Worm (Caenorhabditis elegans) whole organism, late embryonic: ENCODE data around the gene W10G6.1.
"Not testable (repeated sequence)": the region's sequence is repeated elsewhere in the genome, so short reads cannot be mapped to it uniquely, and the experiment has no call there.

ENCODE experiments used
- K09A11.1 ChIP-seq: sonication (generic microtip); optimal IDR thresholded peaks from 2 replicates; lab custom pipeline; 2017; ENCODE audit warnings: antibody characterized with exemption, mild to moderate bottlenecking, missing genetic modification characterization, missing compliant biosample characterization; ENCODE audit not compliant: insufficient read depth
- T23F11.4 ChIP-seq: fragments of 200-800 bp; sonication (Bioruptor generic); optimal IDR thresholded peaks from 2 replicates; lab custom pipeline; 2018; ENCODE audit warnings: mild to moderate bottlenecking, missing genetic modification characterization, missing compliant biosample characterization
- Y22D7AL.16 ChIP-seq: sonication (generic microtip); optimal IDR thresholded peaks from 2 replicates; lab custom pipeline; 2016; ENCODE audit warnings: missing genetic modification characterization, missing compliant biosample characterization
- ceh-14 ChIP-seq: sonication (generic microtip); optimal IDR thresholded peaks from 2 replicates; lab custom pipeline; 2016; ENCODE audit warnings: missing genotype, missing genetic modification characterization, missing compliant biosample characterization
- ceh-19 ChIP-seq: fragments of 200-800 bp; sonication (Bioruptor generic); optimal IDR thresholded peaks from 2 replicates; lab custom pipeline; 2018; ENCODE audit warnings: mild to moderate bottlenecking, missing genetic modification characterization, missing compliant biosample characterization
- ceh-22 ChIP-seq: sonication (generic microtip); optimal IDR thresholded peaks from 2 replicates; lab custom pipeline; 2017; ENCODE audit warnings: missing biosample characterization, missing genetic modification characterization
- ceh-24 ChIP-seq: sonication (generic microtip); optimal IDR thresholded peaks from 2 replicates; lab custom pipeline; 2016; ENCODE audit warnings: mild to moderate bottlenecking, missing genetic modification characterization, missing compliant biosample characterization
- ceh-31 ChIP-seq: sonication (generic microtip); optimal IDR thresholded peaks from 2 replicates; lab custom pipeline; 2016; ENCODE audit warnings: missing genetic modification characterization, missing compliant biosample characterization
- ceh-6 ChIP-seq: fragments of 200-800 bp; sonication (Bioruptor generic); optimal IDR thresholded peaks from 2 replicates; lab custom pipeline; 2018; ENCODE audit warnings: mild to moderate bottlenecking, missing genetic modification characterization, missing compliant biosample characterization
- ceh-9 ChIP-seq: sonication (generic microtip); optimal IDR thresholded peaks from 2 replicates; lab custom pipeline; 2016; ENCODE audit warnings: mild to moderate bottlenecking, missing genetic modification characterization, inconsistent platforms, missing compliant biosample characterization
- che-1 ChIP-seq: sonication (generic microtip); optimal IDR thresholded peaks from 2 replicates; lab custom pipeline; 2016; ENCODE audit warnings: mild to moderate bottlenecking, missing genetic modification characterization, missing compliant biosample characterization
- dmd-4 ChIP-seq: sonication (generic microtip); optimal IDR thresholded peaks from 2 replicates; lab custom pipeline; 2016; ENCODE audit warnings: borderline replicate concordance, missing genetic modification characterization, missing compliant biosample characterization
- dve-1 ChIP-seq: sonication (generic microtip); optimal IDR thresholded peaks from 2 replicates; lab custom pipeline; 2017; ENCODE audit warnings: antibody characterized with exemption, mild to moderate bottlenecking, missing genetic modification characterization, missing compliant biosample characterization
- elt-2 ChIP-seq: sonication (generic microtip); optimal IDR thresholded peaks from 2 replicates; lab custom pipeline; 2016; ENCODE audit warnings: missing genetic modification reagents, missing genetic modification characterization, missing compliant biosample characterization
- fkh-10 ChIP-seq: fragments of 150-350 bp; optimal IDR thresholded peaks from 2 replicates; lab custom pipeline; 2014; ENCODE audit warnings: missing biosample characterization, missing genetic modification reagents, missing genetic modification characterization
- gmeb-2 ChIP-seq: sonication (generic microtip); optimal IDR thresholded peaks from 2 replicates; lab custom pipeline; 2016; ENCODE audit warnings: missing genetic modification characterization, inconsistent platforms, missing compliant biosample characterization
- hlh-13 ChIP-seq: fragments of 200-800 bp; sonication (Bioruptor generic); optimal IDR thresholded peaks from 2 replicates; lab custom pipeline; 2018; ENCODE audit warnings: mild to moderate bottlenecking, missing genetic modification characterization, missing compliant biosample characterization
- hlh-30 ChIP-seq: sonication (generic microtip); optimal IDR thresholded peaks from 2 replicates; lab custom pipeline; 2017; ENCODE audit warnings: antibody characterized with exemption, missing genetic modification characterization, missing compliant biosample characterization; ENCODE audit not compliant: insufficient read depth
- hlh-8 ChIP-seq: sonication (generic microtip); optimal IDR thresholded peaks from 2 replicates; lab custom pipeline; 2016; ENCODE audit warnings: missing genotype, missing genetic modification characterization, missing compliant biosample characterization
- lin-11 ChIP-seq: fragments of 200-800 bp; sonication (Bioruptor generic); optimal IDR thresholded peaks from 2 replicates; lab custom pipeline; 2018; ENCODE audit warnings: mild to moderate bottlenecking, missing genetic modification characterization, missing compliant biosample characterization
- mec-3 ChIP-seq: sonication (generic microtip); optimal IDR thresholded peaks from 2 replicates; lab custom pipeline; 2016; ENCODE audit warnings: borderline replicate concordance, missing genetic modification characterization, missing compliant biosample characterization
- nhr-232 ChIP-seq: sonication (generic microtip); optimal IDR thresholded peaks from 2 replicates; lab custom pipeline; 2016; ENCODE audit warnings: missing genetic modification characterization, missing compliant biosample characterization
- pag-3 ChIP-seq: sonication (generic microtip); optimal IDR thresholded peaks from 2 replicates; lab custom pipeline; 2016; ENCODE audit warnings: missing compliant biosample characterization, missing genetic modification characterization, borderline replicate concordance
- pax-1 ChIP-seq: fragments of 150-350 bp; optimal IDR thresholded peaks from 2 replicates; lab custom pipeline; 2014; ENCODE audit warnings: missing biosample characterization, missing genetic modification characterization
- pqm-1 ChIP-seq: sonication (generic microtip); optimal IDR thresholded peaks from 2 replicates; lab custom pipeline; 2016; ENCODE audit warnings: missing genetic modification characterization, missing compliant biosample characterization
- pros-1 ChIP-seq: fragments of 150-350 bp; optimal IDR thresholded peaks from 2 replicates; lab custom pipeline; 2014; ENCODE audit warnings: missing biosample characterization, missing genetic modification reagents, missing genetic modification characterization
- ref-2 ChIP-seq: sonication (generic microtip); optimal IDR thresholded peaks from 2 replicates; lab custom pipeline; 2016; ENCODE audit warnings: missing genetic modification characterization, missing compliant biosample characterization
- rnt-1 ChIP-seq: sonication (generic microtip); optimal IDR thresholded peaks from 2 replicates; lab custom pipeline; 2016; ENCODE audit warnings: missing genetic modification characterization, missing compliant biosample characterization
- syd-9 ChIP-seq: sonication (generic microtip); optimal IDR thresholded peaks from 2 replicates; lab custom pipeline; 2016; ENCODE audit warnings: mild to moderate bottlenecking, missing genetic modification characterization, moderate library complexity, missing compliant biosample characterization
- ttx-3 ChIP-seq: sonication (generic microtip); optimal IDR thresholded peaks from 2 replicates; lab custom pipeline; 2016; ENCODE audit warnings: missing genetic modification reagents, missing genetic modification characterization, missing compliant biosample characterization
- unc-3 ChIP-seq, 2 experiments: fragments of 200-800 bp in 1 of 2; sonication (Bioruptor generic) in 1 of 2; sonication (generic microtip) in 1 of 2; conservative IDR thresholded peaks in 1 of 2; optimal IDR thresholded peaks in 1 of 2; 2 replicates each; pipeline versions ENCODE4 v1.3.6 to Lab custom; 2016 to 2022; ENCODE audit warnings: missing compliant biosample characterization in 2 of 2, missing genetic modification characterization in 2 of 2, missing genetic modification reagents in 1 of 2
- unc-42 ChIP-seq: sonication (generic microtip); optimal IDR thresholded peaks from 2 replicates; lab custom pipeline; 2016; ENCODE audit warnings: missing genotype, missing genetic modification characterization, missing compliant biosample characterization
- unc-55 ChIP-seq: sonication (generic microtip); optimal IDR thresholded peaks from 2 replicates; lab custom pipeline; 2017; ENCODE audit warnings: missing biosample characterization, missing genetic modification reagents, missing genetic modification characterization
- unc-86 ChIP-seq: sonication (generic microtip); optimal IDR thresholded peaks from 2 replicates; lab custom pipeline; 2016; ENCODE audit warnings: missing genetic modification characterization, missing compliant biosample characterization

Gene W10G6.1

DNA sequence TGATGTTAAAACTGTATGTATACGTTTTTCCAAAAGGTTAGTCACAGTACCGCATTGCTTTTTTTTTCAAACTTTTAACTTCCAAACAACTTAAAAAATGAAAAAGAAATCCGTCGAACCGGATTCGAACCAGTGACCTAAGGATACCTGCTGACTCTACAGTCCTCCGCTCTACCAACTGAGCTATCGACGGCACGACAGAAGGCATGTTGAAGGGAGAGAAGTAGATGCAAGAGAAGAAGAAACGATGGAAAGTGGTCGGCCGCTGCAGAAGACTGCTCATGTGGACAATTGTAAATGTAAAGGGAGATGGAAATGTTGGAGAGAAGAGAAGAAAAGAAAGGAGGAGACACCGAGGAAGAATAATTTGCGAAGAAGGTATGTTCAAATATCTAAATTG is 35.3 kb upstream of the W10G6.1 start (continued):
- TF ChIP-seq hlh-8 (tag; lab: Kevin White, UChicago) (peak; percentile 54), ceh-22 (tag; lab: Kevin White, UChicago) (no peak), pqm-1 (tag; lab: Kevin White, UChicago) (peak; percentile 67), hlh-30 (tag; lab: Kevin White, UChicago) (peak; percentile 74), ceh-24 (tag; lab: Kevin White, UChicago) (peak; percentile 48), unc-42 (tag; lab: Kevin White, UChicago) (peak; percentile 45), ceh-19 (GFP tag; lab: Kevin White, UChicago) (peak; percentile 89), ceh-6 (GFP tag; lab: Kevin White, UChicago) (peak; percentile 86), ref-2 (tag; lab: Kevin White, UChicago) (peak; percentile 86), dmd-4 (tag; lab: Kevin White, UChicago) (peak; percentile 74), unc-55 (GFP tag; lab: Kevin White, UChicago) (peak; percentile 52), hlh-13 (GFP tag; lab: Kevin White, UChicago) (peak; percentile 76), T23F11.4 (peak; percentile 82), ttx-3 (tag; lab: Kevin White, UChicago) (peak; percentile 65), fkh-10 (GFP tag; lab: Kevin White, UChicago) (peak; percentile 71), mec-3 (tag; lab: Kevin White, UChicago) (no peak)

DNA sequence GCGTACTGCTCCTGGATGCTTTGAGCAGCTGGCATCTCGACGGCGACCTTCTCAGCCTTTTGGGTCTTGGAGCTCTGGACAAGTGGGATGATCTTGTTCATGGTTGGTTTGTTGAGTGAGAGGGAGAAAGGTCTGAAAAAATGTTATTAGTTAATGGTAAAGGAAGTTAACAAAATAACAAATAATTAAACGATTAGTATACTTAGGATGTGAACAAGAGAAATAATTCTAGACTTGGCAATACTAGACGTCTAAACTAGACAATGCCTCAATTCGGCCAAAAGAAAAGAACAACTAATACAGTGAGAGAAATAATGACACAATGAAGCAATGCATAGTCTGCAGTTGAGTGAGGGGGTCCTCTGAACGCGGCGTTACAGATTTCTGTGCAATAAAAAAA is 34.5 kb upstream of the W10G6.1 start, which contains the start of gene R11.4:
R11.4 (minus strand) TSS at position 101 of the 400 bp plus-strand sequence.
- TF ChIP-seq rnt-1 (tag; lab: Kevin White, UChicago) (no peak), unc-3 (GFP tag; conservative IDR thresholded peaks at IDR 0.05; lab: Robert Waterston, UW) (no peak), unc-3 (tag; optimal IDR thresholded peaks at IDR 0.05; lab: Kevin White, UChicago) (no peak), lin-11 (tag; lab: Kevin White, UChicago) (no peak), unc-42 (tag; lab: Kevin White, UChicago) (no peak), ceh-14 (no peak), ceh-9 (tag; lab: Kevin White, UChicago) (no peak), K09A11.1 (tag; lab: Kevin White, UChicago) (no peak), Y22D7AL.16 (no peak), nhr-232 (tag; lab: Kevin White, UChicago) (no peak), pax-1 (no peak)
- TF ChIP-seq, all 69 proteins: peak for 0

DNA sequence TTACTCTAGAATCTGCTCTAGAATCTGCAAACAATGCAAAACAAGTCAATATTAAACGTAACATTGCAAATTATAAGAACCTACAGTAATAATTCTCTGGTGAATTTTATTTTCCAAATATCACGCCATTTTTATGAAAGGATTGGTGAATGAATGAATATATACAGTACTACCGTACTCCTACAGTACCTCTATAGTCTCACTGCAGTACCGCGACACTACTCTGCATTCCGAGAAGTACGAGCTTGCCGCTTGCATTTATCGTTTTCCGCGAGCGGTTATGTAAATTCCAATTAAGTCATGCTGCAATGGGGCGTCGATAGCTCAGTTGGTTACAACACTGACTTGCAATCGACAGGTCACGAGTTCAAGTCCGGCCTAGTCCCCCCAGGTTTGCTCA is 32.7 kb upstream of the W10G6.1 start, which contains the start of gene F23A7.4:
F23A7.4 (plus strand) TSS at position 301 of the 400 bp plus-strand sequence.
- not testable (repeated sequence) for TF ChIP-seq K09A11.1 (tag; lab: Kevin White, UChicago); hlh-8 (tag; lab: Kevin White, UChicago); pros-1

DNA sequence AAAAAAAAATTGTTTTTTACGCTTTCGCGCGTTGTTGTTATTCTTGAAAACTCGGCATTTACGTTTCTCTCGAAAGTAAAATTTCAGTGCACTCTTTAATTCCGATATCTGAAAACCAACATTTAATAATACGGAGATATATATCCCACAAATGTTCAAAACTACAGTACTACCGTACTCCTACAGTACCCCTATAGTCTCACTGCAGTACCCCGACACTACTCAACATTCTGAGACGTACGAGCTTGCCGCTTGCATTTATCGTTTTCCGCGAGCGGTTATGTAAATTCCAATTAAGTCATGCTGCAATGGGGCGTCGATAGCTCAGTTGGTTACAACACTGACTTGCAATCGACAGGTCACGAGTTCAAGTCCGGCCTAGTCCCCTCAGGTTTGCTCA is 31.9 kb upstream of the W10G6.1 start, which contains the start of gene F23A7.8:
F23A7.8 (plus strand) TSS at position 301 of the 400 bp plus-strand sequence.
- not testable (repeated sequence) for TF ChIP-seq ceh-22 (tag; lab: Kevin White, UChicago); hlh-8 (tag; lab: Kevin White, UChicago); pax-1

DNA sequence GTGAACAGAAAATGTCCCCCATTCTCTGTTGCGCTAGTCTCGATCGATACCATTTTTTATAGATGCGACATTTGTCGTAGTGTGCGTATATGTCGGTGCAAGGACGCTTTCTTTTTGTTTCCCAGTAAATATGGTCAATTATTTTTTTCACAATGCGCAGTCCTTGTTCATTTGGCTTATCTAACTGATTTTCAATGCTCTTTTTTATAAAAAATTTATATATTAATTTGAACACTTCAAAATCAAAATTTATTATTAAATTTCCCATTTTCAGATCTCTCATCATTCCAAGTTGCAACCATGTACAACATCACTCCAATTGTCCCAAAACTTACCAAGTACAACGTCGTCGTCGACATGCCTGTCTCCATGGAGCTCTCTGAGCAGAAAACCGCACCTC is 27.9 kb upstream of the W10G6.1 start, which contains the start of gene F23A7.1:
F23A7.1 (plus strand) TSS at position 301 of the 400 bp plus-strand sequence.
- TF ChIP-seq Y22D7AL.16 (no peak), unc-86 (tag; lab: Kevin White, UChicago) (no peak), pqm-1 (tag; lab: Kevin White, UChicago) (no peak), che-1 (no peak), pag-3 (tag; lab: Kevin White, UChicago) (no peak), ref-2 (tag; lab: Kevin White, UChicago) (no peak), ceh-31 (tag; lab: Kevin White, UChicago) (no peak), dve-1 (tag; lab: Kevin White, UChicago) (no peak), ceh-24 (tag; lab: Kevin White, UChicago) (no peak), gmeb-2 (tag; lab: Kevin White, UChicago) (no peak), syd-9 (no peak), hlh-8 (tag; lab: Kevin White, UChicago) (no peak), elt-2 (no peak)
- TF ChIP-seq, all 69 proteins: peak for 0
